Fruit fly (Drosophila melanogaster): Measurements from ENCODE around the gene Es2.

- TF ChIP-seq CG8478 (optimal IDR thresholded peaks at IDR 0.05) (no peak), CTCF (optimal IDR thresholded peaks at IDR 0.05) (no peak)
Observed at dm6 chrX:8414351-8414750, 46.9 kb upstream of the Es2 start.
